Worm (Caenorhabditis elegans) whole organism, late embryonic: ENCODE data around the gene apc-11.

ENCODE experiments used
- K02D7.2 ChIP-seq: sonication (generic microtip); optimal IDR thresholded peaks from 2 replicates; lab custom pipeline; 2017; ENCODE audit warnings: mild to moderate bottlenecking, missing genetic modification characterization, missing compliant biosample characterization
- Y22D7AL.16 ChIP-seq: sonication (generic microtip); optimal IDR thresholded peaks from 2 replicates; lab custom pipeline; 2016; ENCODE audit warnings: missing genetic modification characterization, missing compliant biosample characterization
- ama-1 ChIP-seq: fragments of 150-350 bp; optimal IDR thresholded peaks from 2 replicates; lab custom pipeline; 2014
- ceh-14 ChIP-seq: sonication (generic microtip); optimal IDR thresholded peaks from 2 replicates; lab custom pipeline; 2016; ENCODE audit warnings: missing genotype, missing genetic modification characterization, missing compliant biosample characterization
- ceh-2 ChIP-seq: sonication (generic microtip); optimal IDR thresholded peaks from 2 replicates; lab custom pipeline; 2016; ENCODE audit warnings: missing genotype, missing genetic modification characterization, missing compliant biosample characterization
- ceh-24 ChIP-seq: sonication (generic microtip); optimal IDR thresholded peaks from 2 replicates; lab custom pipeline; 2016; ENCODE audit warnings: mild to moderate bottlenecking, missing genetic modification characterization, missing compliant biosample characterization
- ceh-30 ChIP-seq: fragments of 150-350 bp; optimal IDR thresholded peaks from 2 replicates; lab custom pipeline; 2014; ENCODE audit warnings: missing biosample characterization, missing genetic modification characterization
- ceh-31 ChIP-seq: sonication (generic microtip); optimal IDR thresholded peaks from 2 replicates; lab custom pipeline; 2016; ENCODE audit warnings: missing genetic modification characterization, missing compliant biosample characterization
- ceh-34 ChIP-seq: sonication (generic microtip); optimal IDR thresholded peaks from 2 replicates; lab custom pipeline; 2016; ENCODE audit warnings: mild to moderate bottlenecking, missing genetic modification characterization, missing compliant biosample characterization
- ceh-45 ChIP-seq: fragments of 200-800 bp; sonication (Bioruptor generic); IDR thresholded peaks from 2 replicates; pipeline ENCODE4 v1.3.6; 2022; ENCODE audit warnings: missing genetic modification reagents, missing genetic modification characterization, missing compliant biosample characterization
- ceh-6 ChIP-seq: fragments of 200-800 bp; sonication (Bioruptor generic); optimal IDR thresholded peaks from 2 replicates; lab custom pipeline; 2018; ENCODE audit warnings: mild to moderate bottlenecking, missing genetic modification characterization, missing compliant biosample characterization
- che-1 ChIP-seq: sonication (generic microtip); optimal IDR thresholded peaks from 2 replicates; lab custom pipeline; 2016; ENCODE audit warnings: mild to moderate bottlenecking, missing genetic modification characterization, missing compliant biosample characterization
- dve-1 ChIP-seq: sonication (generic microtip); optimal IDR thresholded peaks from 2 replicates; lab custom pipeline; 2017; ENCODE audit warnings: antibody characterized with exemption, mild to moderate bottlenecking, missing genetic modification characterization, missing compliant biosample characterization
- elt-4 ChIP-seq: sonication (generic microtip); optimal IDR thresholded peaks from 2 replicates; lab custom pipeline; 2016; ENCODE audit warnings: missing genetic modification characterization, missing compliant biosample characterization
- ets-4 ChIP-seq: sonication (generic microtip); optimal IDR thresholded peaks from 2 replicates; lab custom pipeline; 2016; ENCODE audit warnings: missing genetic modification characterization, missing compliant biosample characterization
- eyg-1 ChIP-seq: sonication (generic microtip); optimal IDR thresholded peaks from 2 replicates; lab custom pipeline; 2016; ENCODE audit warnings: missing genotype, missing genetic modification characterization, missing compliant biosample characterization
- fax-1 ChIP-seq: sonication (generic microtip); optimal IDR thresholded peaks from 2 replicates; lab custom pipeline; 2016; ENCODE audit warnings: missing genotype, missing genetic modification characterization, missing compliant biosample characterization
- hlh-13 ChIP-seq: fragments of 200-800 bp; sonication (Bioruptor generic); optimal IDR thresholded peaks from 2 replicates; lab custom pipeline; 2018; ENCODE audit warnings: mild to moderate bottlenecking, missing genetic modification characterization, missing compliant biosample characterization
- hlh-30 ChIP-seq: sonication (generic microtip); optimal IDR thresholded peaks from 2 replicates; lab custom pipeline; 2017; ENCODE audit warnings: antibody characterized with exemption, missing genetic modification characterization, missing compliant biosample characterization; ENCODE audit not compliant: insufficient read depth
- hlh-6 ChIP-seq: sonication (generic microtip); optimal IDR thresholded peaks from 2 replicates; lab custom pipeline; 2016; ENCODE audit warnings: missing genotype, missing genetic modification characterization, missing compliant biosample characterization
- hlh-8 ChIP-seq: sonication (generic microtip); optimal IDR thresholded peaks from 2 replicates; lab custom pipeline; 2016; ENCODE audit warnings: missing genotype, missing genetic modification characterization, missing compliant biosample characterization
- lim-6 ChIP-seq: sonication (generic microtip); optimal IDR thresholded peaks from 2 replicates; lab custom pipeline; 2016; ENCODE audit warnings: missing genetic modification characterization, missing compliant biosample characterization
- mec-3 ChIP-seq: sonication (generic microtip); optimal IDR thresholded peaks from 2 replicates; lab custom pipeline; 2016; ENCODE audit warnings: borderline replicate concordance, missing genetic modification characterization, missing compliant biosample characterization
- nfya-1 ChIP-seq: sonication (generic microtip); optimal IDR thresholded peaks from 2 replicates; lab custom pipeline; 2017; ENCODE audit warnings: missing genetic modification characterization, mild to moderate bottlenecking, missing compliant biosample characterization, antibody characterized with exemption, moderate library complexity
- nhr-11 ChIP-seq: fragments of 150-350 bp; optimal IDR thresholded peaks from 2 replicates; lab custom pipeline; 2014; ENCODE audit warnings: missing biosample characterization, missing genetic modification characterization
- pag-3 ChIP-seq: sonication (generic microtip); optimal IDR thresholded peaks from 2 replicates; lab custom pipeline; 2016; ENCODE audit warnings: missing compliant biosample characterization, missing genetic modification characterization, borderline replicate concordance
- pat-9 ChIP-seq: fragments of 200-800 bp; sonication (Bioruptor generic); optimal IDR thresholded peaks from 2 replicates; lab custom pipeline; 2018; ENCODE audit warnings: mild to moderate bottlenecking, missing genetic modification characterization, moderate library complexity, missing compliant biosample characterization
- pha-4 ChIP-seq: fragments of 150-350 bp; optimal IDR thresholded peaks from 2 replicates; lab custom pipeline; 2018; ENCODE audit warnings: missing biosample characterization, missing genetic modification reagents, missing genetic modification characterization
- ref-2 ChIP-seq: sonication (generic microtip); optimal IDR thresholded peaks from 2 replicates; lab custom pipeline; 2016; ENCODE audit warnings: missing genetic modification characterization, missing compliant biosample characterization
- rnt-1 ChIP-seq: sonication (generic microtip); optimal IDR thresholded peaks from 2 replicates; lab custom pipeline; 2016; ENCODE audit warnings: missing genetic modification characterization, missing compliant biosample characterization
- sox-2 ChIP-seq: fragments of 200-800 bp; sonication (Bioruptor generic); IDR thresholded peaks from 2 replicates; pipeline ENCODE4 v1.3.6; 2022; ENCODE audit warnings: missing genetic modification reagents, missing genetic modification characterization, missing compliant biosample characterization
- syd-9 ChIP-seq: sonication (generic microtip); optimal IDR thresholded peaks from 2 replicates; lab custom pipeline; 2016; ENCODE audit warnings: mild to moderate bottlenecking, missing genetic modification characterization, moderate library complexity, missing compliant biosample characterization
- tbx-2 ChIP-seq: sonication (generic microtip); optimal IDR thresholded peaks from 2 replicates; lab custom pipeline; 2016; ENCODE audit warnings: missing genetic modification characterization, missing compliant biosample characterization
- unc-3 ChIP-seq, 2 experiments: fragments of 200-800 bp in 1 of 2; sonication (Bioruptor generic) in 1 of 2; sonication (generic microtip) in 1 of 2; conservative IDR thresholded peaks in 1 of 2; optimal IDR thresholded peaks in 1 of 2; 2 replicates each; pipeline versions ENCODE4 v1.3.6 to Lab custom; 2016 to 2022; ENCODE audit warnings: missing compliant biosample characterization in 2 of 2, missing genetic modification characterization in 2 of 2, missing genetic modification reagents in 1 of 2
- unc-55 ChIP-seq: sonication (generic microtip); optimal IDR thresholded peaks from 2 replicates; lab custom pipeline; 2017; ENCODE audit warnings: missing biosample characterization, missing genetic modification reagents, missing genetic modification characterization
- unc-86 ChIP-seq: sonication (generic microtip); optimal IDR thresholded peaks from 2 replicates; lab custom pipeline; 2016; ENCODE audit warnings: missing genetic modification characterization, missing compliant biosample characterization
- zip-5 ChIP-seq: sonication (generic microtip); optimal IDR thresholded peaks from 2 replicates; lab custom pipeline; 2016; ENCODE audit warnings: missing genetic modification characterization, missing compliant biosample characterization
- ztf-16 ChIP-seq: sonication (generic microtip); optimal IDR thresholded peaks from 2 replicates; lab custom pipeline; 2017; ENCODE audit warnings: missing genetic modification characterization, missing compliant biosample characterization

Gene apc-11

ce11 chrIII:4568455-4568854, 25.8 kb downstream of the apc-11 start, which contains the start of gene idhg-1 (continued):
- TF ChIP-seq eyg-1 (tag; lab: Kevin White, UChicago) (peak; percentile 96), fax-1 (tag; lab: Kevin White, UChicago) (peak; percentile 97), ceh-14 (tag; lab: Kevin White, UChicago) (peak; percentile 99), dve-1 (peak; percentile 37), syd-9 (tag; lab: Kevin White, UChicago) (peak; percentile 98), ceh-6 (peak; percentile 87), unc-55 (GFP tag; lab: Kevin White, UChicago) (no peak), hlh-30 (tag; lab: Kevin White, UChicago) (peak; percentile 68), unc-3 (GFP tag; conservative IDR thresholded peaks at IDR 0.05; lab: Robert Waterston, UW) (peak; percentile 97), unc-3 (tag; optimal IDR thresholded peaks at IDR 0.05; lab: Kevin White, UChicago) (peak; percentile 96), ets-4 (tag; lab: Kevin White, UChicago) (peak; percentile 89), rnt-1 (tag; lab: Kevin White, UChicago) (peak; percentile 94), pha-4 (tag; lab: Kevin White, UChicago) (no peak), ceh-2 (tag; lab: Kevin White, UChicago) (peak; percentile 98), ceh-24 (tag; lab: Kevin White, UChicago) (peak; percentile 94), ceh-31 (tag; lab: Kevin White, UChicago) (peak; percentile 98), unc-86 (tag; lab: Kevin White, UChicago) (peak; percentile 97), Y22D7AL.16 (tag; lab: Kevin White, UChicago) (peak; percentile 91), che-1 (tag; lab: Kevin White, UChicago) (peak; percentile 91), ceh-45 (GFP tag; lab: Robert Waterston, UW) (peak; percentile 85), hlh-6 (tag; lab: Kevin White, UChicago) (peak; percentile 98), mec-3 (tag; lab: Kevin White, UChicago) (peak; percentile 91), ama-1 (lab: Kevin White, UChicago) (no peak), pat-9 (tag; lab: Kevin White, UChicago) (peak; percentile 96), K02D7.2 (tag; lab: Kevin White, UChicago) (peak; percentile 90), zip-5 (tag; lab: Kevin White, UChicago) (peak; percentile 94), ref-2 (peak; percentile 99), ceh-30 (tag; lab: Kevin White, UChicago) (peak; percentile 48), nhr-11 (tag; lab: Kevin White, UChicago) (peak; percentile 88), ceh-34 (tag; lab: Kevin White, UChicago) (peak; percentile 98)

ce11 chrIII:4568030-4568429, 26.2 kb downstream of the apc-11 start, which contains the start of gene mlcd-1:
TSS of gene mlcd-1 (minus strand) at chrIII:4568130.
- TF ChIP-seq sox-2 (GFP tag; lab: Robert Waterston, UW) (no peak), K02D7.2 (tag; lab: Kevin White, UChicago) (no peak), pag-3 (tag; lab: Kevin White, UChicago) (no peak), ama-1 (lab: Kevin White, UChicago) (no peak), ztf-16 (no peak), pha-4 (tag; lab: Kevin White, UChicago) (no peak)

ce11 chrIII:4562070-4562788, 32.0 kb downstream of the apc-11 start, which contains the start of gene pan-1:
TSS of gene pan-1 (plus strand) at chrIII:4562738.
- peak; percentile 8 for TF ChIP-seq ceh-31 (tag; lab: Kevin White, UChicago)
- TF ChIP-seq pha-4 (tag; lab: Kevin White, UChicago), result no peak
- TF ChIP-seq lim-6 (tag; lab: Kevin White, UChicago), result no peak
- no peak for TF ChIP-seq hlh-13 (GFP tag; lab: Kevin White, UChicago)
- peak; percentile 8 for TF ChIP-seq ceh-34 (tag; lab: Kevin White, UChicago)
- TF ChIP-seq nfya-1, result peak; percentile 42
- no peak for TF ChIP-seq elt-4 (tag; lab: Kevin White, UChicago)
- TF ChIP-seq hlh-8 (tag; lab: Kevin White, UChicago), result no peak
- TF ChIP-seq hlh-30 (tag; lab: Kevin White, UChicago), result no peak
- TF ChIP-seq tbx-2 (tag; lab: Kevin White, UChicago), result peak; percentile 11
